Worm (Caenorhabditis elegans): ENCODE measurements around the gene Y6D1A.2.

Gene Y6D1A.2

ce11 chrII:11868234-11868633 is 48.5 kb upstream of the Y6D1A.2 start, which contains the start of gene col-84:
TSS of gene col-84 (plus strand) at chrII:11868534.
- TF ChIP-seq lin-26 (GFP tag; IDR thresholded peaks at IDR 0.05) (no peak), rec-8 (tag; optimal IDR thresholded peaks at IDR 0.05) (no peak), zim-3 (tag; optimal IDR thresholded peaks at IDR 0.05) (no peak), nhr-90 (tag; optimal IDR thresholded peaks at IDR 0.05) (no peak), ets-4 (GFP tag; optimal IDR thresholded peaks at IDR 0.05) (no peak), sdz-38 (tag; optimal IDR thresholded peaks at IDR 0.05) (no peak), bed-2 (GFP tag; IDR thresholded peaks at IDR 0.05) (no peak), ztf-6 (GFP tag; IDR thresholded peaks at IDR 0.05) (no peak), Y53G8AR.9 (GFP tag; conservative IDR thresholded peaks at IDR 0.05) (no peak), Y95B8A.8 (GFP tag; IDR thresholded peaks at IDR 0.05) (no peak), somi-1 (GFP tag; optimal IDR thresholded peaks at IDR 0.05) (no peak), lin-40 (tag; optimal IDR thresholded peaks at IDR 0.05) (no peak), snpc-4 (GFP tag; optimal IDR thresholded peaks at IDR 0.05) (no peak), snpc-4 (tag; optimal IDR thresholded peaks at IDR 0.05) (no peak), attf-6 (GFP tag; IDR thresholded peaks at IDR 0.05) (no peak), gei-17 (GFP tag; optimal IDR thresholded peaks at IDR 0.05) (no peak), lsy-27 (tag; optimal IDR thresholded peaks at IDR 0.05; ENCODE audit: borderline replicate concordance, insufficient read depth) (no peak), ztf-26 (tag; optimal IDR thresholded peaks at IDR 0.05) (no peak), B0261.1 (tag; optimal IDR thresholded peaks at IDR 0.05) (no peak), unc-130 (GFP tag; optimal IDR thresholded peaks at IDR 0.05) (no peak)

- TF ChIP-seq Y53G8AR.9 (GFP tag; conservative IDR thresholded peaks at IDR 0.05) (no peak), nhr-90 (tag; optimal IDR thresholded peaks at IDR 0.05) (no peak), nhr-80 (tag; optimal IDR thresholded peaks at IDR 0.05) (no peak), B0035.1 (tag; optimal IDR thresholded peaks at IDR 0.05) (no peak), C17E4.6 (GFP tag; IDR thresholded peaks at IDR 0.05) (no peak), hlh-12 (tag; optimal IDR thresholded peaks at IDR 0.05) (no peak)
These were observed 45.9 kb upstream of the Y6D1A.2 start, which contains the start of gene K12D12.4 for ce11 chrII:11865644-11866043. TSS of gene K12D12.4 (minus strand) at chrII:11865744.

ce11 chrII:11860623-11861079 is 40.9 kb upstream of the Y6D1A.2 start, which contains the start of gene K12D12.5:
TSS of gene K12D12.5 (plus strand) at chrII:11861029.
- TF ChIP-seq nhr-120 (GFP tag; IDR thresholded peaks at IDR 0.05) (no peak), F55B11.4 (tag; optimal IDR thresholded peaks at IDR 0.05; ENCODE audit: borderline replicate concordance, insufficient read depth) (no peak), ama-1 (optimal IDR thresholded peaks at IDR 0.05) (no peak), ama-1 (GFP tag; optimal IDR thresholded peaks at IDR 0.05) (no peak), B0035.1 (tag; optimal IDR thresholded peaks at IDR 0.05) (no peak), tlf-1 (GFP tag; optimal IDR thresholded peaks at IDR 0.05) (no peak), repo-1 (tag; optimal IDR thresholded peaks at IDR 0.05) (no peak), ceh-91 (GFP tag; IDR thresholded peaks at IDR 0.05) (0 out of 2 replicates have a peak, but pooled peaks have one; percentile 56), ztf-28 (GFP tag; IDR thresholded peaks at IDR 0.05) (0 out of 2 replicates have a peak, but pooled peaks have one; percentile 65), pha-4 (tag; optimal IDR thresholded peaks at IDR 0.05) (no peak), ceh-100 (GFP tag; IDR thresholded peaks at IDR 0.05) (no peak; the same call in 1 of the 2 replicates), snpc-4 (GFP tag; optimal IDR thresholded peaks at IDR 0.05) (no peak), snpc-4 (tag; optimal IDR thresholded peaks at IDR 0.05) (no peak), hrde-1 (tag; optimal IDR thresholded peaks at IDR 0.05; ENCODE audit: borderline replicate concordance) (peak; percentile 56), ekl-4 (GFP tag; IDR thresholded peaks at IDR 0.05) (no peak), madf-8 (GFP tag; conservative IDR thresholded peaks at IDR 0.05) (peak; percentile 62), T26A5.8 (tag; optimal IDR thresholded peaks at IDR 0.05) (no peak), attf-3 (GFP tag; conservative IDR thresholded peaks at IDR 0.05) (no peak), let-526 (GFP tag; IDR thresholded peaks at IDR 0.05) (no peak), unc-130 (GFP tag; optimal IDR thresholded peaks at IDR 0.05) (peak; percentile 64), nfya-2 (GFP tag; IDR thresholded peaks at IDR 0.05) (no peak), B0261.1 (tag; optimal IDR thresholded peaks at IDR 0.05) (no peak), lag-1 (GFP tag; IDR thresholded peaks at IDR 0.05) (no peak), aptf-3 (GFP tag; IDR thresholded peaks at IDR 0.05) (no peak), hlh-12 (tag; optimal IDR thresholded peaks at IDR 0.05) (no peak), Y79H2A.3 (GFP tag; conservative IDR thresholded peaks at IDR 0.05) (no peak), C17E4.6 (GFP tag; IDR thresholded peaks at IDR 0.05) (no peak), madf-6 (GFP tag; IDR thresholded peaks at IDR 0.05) (peak; percentile 80), snpc-3.4 (tag; optimal IDR thresholded peaks at IDR 0.05) (no peak)
